Worm (Caenorhabditis elegans): ENCODE results near the gene pole-2.

The pole-2 gene

ce11 chrIV:8644432-8644831 lies 42.0 kb downstream of the pole-2 start, which contains the start of gene C49C8.3:
TSS of gene C49C8.3 (plus strand) at chrIV:8644732.
- TF ChIP-seq sma-9 (GFP tag; optimal IDR thresholded peaks at IDR 0.05), result no peak
- TF ChIP-seq sma-9 (tag; optimal IDR thresholded peaks at IDR 0.05), result no peak
- no peak for TF ChIP-seq lin-13 (GFP tag; optimal IDR thresholded peaks at IDR 0.05)
- TF ChIP-seq ZK546.5 (tag; optimal IDR thresholded peaks at IDR 0.05), result no peak
- no peak for TF ChIP-seq nhr-25 (tag; optimal IDR thresholded peaks at IDR 0.05)
- no peak for TF ChIP-seq lsy-2 (tag; optimal IDR thresholded peaks at IDR 0.05)
- no peak for TF ChIP-seq fos-1 (tag; optimal IDR thresholded peaks at IDR 0.05)
- no peak for TF ChIP-seq Y55F3AM.14 (GFP tag; optimal IDR thresholded peaks at IDR 0.05)
- no peak for TF ChIP-seq skn-1 (tag; optimal IDR thresholded peaks at IDR 0.05)
- TF ChIP-seq crh-2 (tag; optimal IDR thresholded peaks at IDR 0.05), result no peak
- no peak for TF ChIP-seq nhr-21 (tag; optimal IDR thresholded peaks at IDR 0.05)

ce11 chrIV:8638761-8639160 lies 47.6 kb downstream of the pole-2 start, which contains the start of gene F42A9.9:
TSS of gene F42A9.9 (minus strand) at chrIV:8638861.
- no peak for TF ChIP-seq nhr-10 (tag; optimal IDR thresholded peaks at IDR 0.05)
- TF ChIP-seq lin-11 (tag; optimal IDR thresholded peaks at IDR 0.05), result no peak
- no peak for TF ChIP-seq ceh-16 (tag; optimal IDR thresholded peaks at IDR 0.05)
- no peak for TF ChIP-seq lin-13 (GFP tag; optimal IDR thresholded peaks at IDR 0.05)
